Worm (Caenorhabditis elegans): ENCODE data around the gene grl-27.

Gene grl-27

ce11 chrV:3581034-3581433, 5.4 kb upstream of the grl-27 start:
- TF ChIP-seq snpc-4 (tag; optimal IDR thresholded peaks at IDR 0.05), result no peak
- TF ChIP-seq skn-1 (tag; optimal IDR thresholded peaks at IDR 0.05), result no peak
- TF ChIP-seq alr-1 (tag; optimal IDR thresholded peaks at IDR 0.05), result no peak
- TF ChIP-seq nhr-129 (tag; optimal IDR thresholded peaks at IDR 0.05), result peak; percentile 11
- TF ChIP-seq unc-62 (GFP tag; optimal IDR thresholded peaks at IDR 0.05), result no peak
- TF ChIP-seq mdl-1 (tag; optimal IDR thresholded peaks at IDR 0.05), result no peak
- no peak for TF ChIP-seq nhr-10 (tag; optimal IDR thresholded peaks at IDR 0.05)

ce11 chrV:3580385-3580784, 4.7 kb upstream of the grl-27 start:
- TF ChIP-seq fos-1 (tag; optimal IDR thresholded peaks at IDR 0.05), result peak; percentile 51
- TF ChIP-seq lin-11 (tag; optimal IDR thresholded peaks at IDR 0.05), result no peak

ce11 chrV:3579795-3580194, 4.1 kb upstream of the grl-27 start:
- TF ChIP-seq mbf-1 (tag; optimal IDR thresholded peaks at IDR 0.05) (no peak), unc-55 (GFP tag; optimal IDR thresholded peaks at IDR 0.05) (peak; percentile 55), alr-1 (tag; optimal IDR thresholded peaks at IDR 0.05) (no peak), sma-9 (GFP tag; optimal IDR thresholded peaks at IDR 0.05) (peak; percentile 75), sma-9 (tag; optimal IDR thresholded peaks at IDR 0.05) (no peak), aly-2 (tag; optimal IDR thresholded peaks at IDR 0.05) (no peak), fos-1 (tag; optimal IDR thresholded peaks at IDR 0.05) (peak; percentile 64), crh-2 (tag; optimal IDR thresholded peaks at IDR 0.05) (peak; percentile 49), ceh-16 (tag; optimal IDR thresholded peaks at IDR 0.05) (no peak), nhr-23 (tag; optimal IDR thresholded peaks at IDR 0.05) (no peak), mab-5 (tag; optimal IDR thresholded peaks at IDR 0.05) (no peak), nhr-25 (tag; optimal IDR thresholded peaks at IDR 0.05) (no peak), unc-39 (tag; optimal IDR thresholded peaks at IDR 0.05) (no peak), egl-27 (tag; optimal IDR thresholded peaks at IDR 0.05) (no peak), ztf-1 (GFP tag; conservative IDR thresholded peaks at IDR 0.05) (no peak), lin-11 (tag; optimal IDR thresholded peaks at IDR 0.05) (no peak), lsy-2 (tag; optimal IDR thresholded peaks at IDR 0.05) (peak in 1 of 2 experiments; percentile 61), peb-1 (tag; optimal IDR thresholded peaks at IDR 0.05) (no peak), ama-1 (optimal IDR thresholded peaks at IDR 0.05) (peak; percentile 57), sma-3 (GFP tag; optimal IDR thresholded peaks at IDR 0.05) (peak; percentile 9), dmd-4 (tag; optimal IDR thresholded peaks at IDR 0.05) (no peak), lin-39 (tag; optimal IDR thresholded peaks at IDR 0.05) (no peak), nhr-6 (tag; optimal IDR thresholded peaks at IDR 0.05) (no peak), F13H6.1 (tag; optimal IDR thresholded peaks at IDR 0.05) (peak; percentile 44), ZK546.5 (tag; optimal IDR thresholded peaks at IDR 0.05) (no peak), ztf-11 (tag; optimal IDR thresholded peaks at IDR 0.05) (no peak), lin-13 (GFP tag; optimal IDR thresholded peaks at IDR 0.05) (peak; percentile 44), elt-1 (tag; optimal IDR thresholded peaks at IDR 0.05) (no peak), C34F6.9 (tag; optimal IDR thresholded peaks at IDR 0.05) (peak; percentile 45), ztf-4 (tag; optimal IDR thresholded peaks at IDR 0.05) (no peak), nhr-21 (tag; optimal IDR thresholded peaks at IDR 0.05) (no peak), R02D3.7 (tag; optimal IDR thresholded peaks at IDR 0.05) (no peak), sem-4 (tag; optimal IDR thresholded peaks at IDR 0.05) (no peak), skn-1 (tag; optimal IDR thresholded peaks at IDR 0.05) (no peak), nhr-12 (tag; optimal IDR thresholded peaks at IDR 0.05) (no peak), nhr-129 (tag; optimal IDR thresholded peaks at IDR 0.05) (peak; percentile 75), gmeb-1 (tag; optimal IDR thresholded peaks at IDR 0.05) (peak; percentile 51), nhr-77 (tag; optimal IDR thresholded peaks at IDR 0.05) (no peak), nhr-10 (tag; optimal IDR thresholded peaks at IDR 0.05) (no peak), snpc-4 (tag; optimal IDR thresholded peaks at IDR 0.05) (peak; percentile 42), blmp-1 (tag; optimal IDR thresholded peaks at IDR 0.05; ENCODE audit: insufficient read depth) (no peak), zag-1 (tag; optimal IDR thresholded peaks at IDR 0.05) (no peak), ceh-82 (tag; optimal IDR thresholded peaks at IDR 0.05) (no peak), nhr-11 (tag; optimal IDR thresholded peaks at IDR 0.05) (no peak), elt-3 (tag; optimal IDR thresholded peaks at IDR 0.05) (no peak), Y55F3AM.14 (GFP tag; optimal IDR thresholded peaks at IDR 0.05) (no peak), mdl-1 (tag; optimal IDR thresholded peaks at IDR 0.05) (no peak), nhr-237 (tag; optimal IDR thresholded peaks at IDR 0.05) (no peak), unc-62 (GFP tag; optimal IDR thresholded peaks at IDR 0.05) (no peak)
